Worm (Caenorhabditis elegans) whole organism, L4/young adult: ENCODE results near the gene F44E2.10.

Experiments
- dao-5 ChIP-seq: sonication (generic microtip); optimal IDR thresholded peaks from 2 replicates; lab custom pipeline; 2016; ENCODE audit warnings: missing genotype, missing genetic modification characterization, moderate library complexity, missing compliant biosample characterization
- him-1 ChIP-seq: sonication (generic microtip); optimal IDR thresholded peaks from 2 replicates; lab custom pipeline; 2016; ENCODE audit warnings: missing genotype, missing genetic modification reagents, missing genetic modification characterization, missing compliant biosample characterization

ce11 chrIII:8801864-8802818 lies 28.8 kb downstream of the F44E2.10 start:
- peak; percentile 56 for TF ChIP-seq him-1 (tag; lab: Kevin White, UChicago)
- TF ChIP-seq dao-5 (tag; lab: Kevin White, UChicago), result peak; percentile 55
